Fruit fly (Drosophila melanogaster) whole organism, embryonic: ENCODE measurements around the gene Tep2.

Experiments
- Adf1 ChIP-seq: fragments of 200-800 bp; sonication (Bioruptor generic); IDR thresholded peaks from 2 replicates; pipeline ENCODE4 v1.3.6; 2022; ENCODE audit warnings: missing biosample characterization, missing genetic modification characterization
- C15 ChIP-seq: fragments of 200-800 bp; sonication (Bioruptor generic); IDR thresholded peaks from 3 replicates; pipeline ENCODE4 v1.3.6; 2022; ENCODE audit warnings: missing biosample characterization, missing genetic modification characterization
- CG10147 ChIP-seq: fragments of 200-800 bp; sonication (Bioruptor generic); optimal IDR thresholded peaks from 2 replicates; lab custom pipeline; 2019; ENCODE audit warnings: missing biosample characterization, mild to moderate bottlenecking, missing genetic modification characterization, moderate library complexity
- CG10543 ChIP-seq: fragments of 200-800 bp; sonication (Bioruptor generic); optimal IDR thresholded peaks from 3 replicates; lab custom pipeline; 2017; ENCODE audit warnings: missing biosample characterization, mild to moderate bottlenecking, missing genetic modification characterization, moderate library complexity
- CG11560 ChIP-seq: fragments of 200-800 bp; sonication (Bioruptor generic); IDR thresholded peaks from 3 replicates; pipeline ENCODE4 v1.3.6; 2022; ENCODE audit warnings: missing biosample characterization, missing genetic modification characterization
- CG12744 ChIP-seq: fragments of 200-800 bp; sonication (Bioruptor generic); optimal IDR thresholded peaks from 2 replicates; lab custom pipeline; 2016; ENCODE audit warnings: missing biosample characterization, missing genetic modification characterization
- CG12769 ChIP-seq: fragments of 200-800 bp; sonication (Bioruptor generic); optimal IDR thresholded peaks from 2 replicates; lab custom pipeline; 2019; ENCODE audit warnings: missing biosample characterization, mild to moderate bottlenecking, missing genetic modification characterization, moderate library complexity
- CG15479 ChIP-seq: fragments of 200-800 bp; sonication (Bioruptor generic); optimal IDR thresholded peaks from 3 replicates; lab custom pipeline; 2019; ENCODE audit warnings: missing biosample characterization, mild to moderate bottlenecking, missing genetic modification characterization, moderate library complexity
- CG18619 ChIP-seq: fragments of 200-800 bp; sonication (Bioruptor generic); optimal IDR thresholded peaks from 3 replicates; lab custom pipeline; 2017; ENCODE audit warnings: missing biosample characterization, mild to moderate bottlenecking, missing genetic modification characterization
- CG2129 ChIP-seq: fragments of 200-800 bp; sonication (Bioruptor generic); IDR thresholded peaks from 2 replicates; pipeline ENCODE4 v1.3.6; 2022; ENCODE audit warnings: missing biosample characterization, missing genetic modification characterization; ENCODE audit not compliant: partially characterized antibody
- CG31224 ChIP-seq: fragments of 200-800 bp; sonication (Bioruptor generic); IDR thresholded peaks from 2 replicates; pipeline ENCODE4 v1.3.6; 2022; ENCODE audit warnings: missing biosample characterization, missing genetic modification characterization
- CG5180 ChIP-seq: fragments of 200-800 bp; sonication (Bioruptor generic); optimal IDR thresholded peaks from 3 replicates; lab custom pipeline; 2017; ENCODE audit warnings: missing biosample characterization, missing genetic modification characterization, mild to moderate bottlenecking, moderate library complexity, missing genetic modification reagents
- CG6654 ChIP-seq: fragments of 200-800 bp; sonication (Bioruptor generic); optimal IDR thresholded peaks from 2 replicates; lab custom pipeline; 2017; ENCODE audit warnings: missing biosample characterization, mild to moderate bottlenecking, missing genetic modification characterization
- CG7372 ChIP-seq: fragments of 200-800 bp; sonication (Bioruptor generic); IDR thresholded peaks from 2 replicates; pipeline ENCODE4 v1.3.6; 2022; ENCODE audit warnings: missing biosample characterization, missing genetic modification characterization
- CG7987 ChIP-seq: fragments of 200-800 bp; sonication (Bioruptor generic); optimal IDR thresholded peaks from 2 replicates; lab custom pipeline; 2018; ENCODE audit warnings: missing biosample characterization, mild to moderate bottlenecking, missing genetic modification characterization, moderate library complexity
- CG9437 ChIP-seq: fragments of 200-800 bp; sonication (Bioruptor generic); optimal IDR thresholded peaks from 2 replicates; lab custom pipeline; 2018; ENCODE audit warnings: missing biosample characterization, mild to moderate bottlenecking, missing genetic modification characterization
- Deaf1 ChIP-seq: fragments of 200-800 bp; optimal IDR thresholded peaks from 3 replicates; lab custom pipeline; 2019; ENCODE audit warnings: missing biosample characterization, mild to moderate bottlenecking, missing genetic modification characterization, moderate library complexity
- Dek ChIP-seq: fragments of 200-800 bp; sonication (Bioruptor generic); optimal IDR thresholded peaks from 3 replicates; lab custom pipeline; 2019; ENCODE audit warnings: missing biosample characterization, mild to moderate bottlenecking, missing genetic modification characterization, moderate library complexity
- Ets65A ChIP-seq: fragments of 200-800 bp; sonication (Bioruptor generic); peaks from one replicate; lab custom pipeline; 2016; ENCODE audit warnings: missing biosample characterization, missing genetic modification characterization
- GATAe ChIP-seq: fragments of 200-800 bp; sonication (Bioruptor generic); conservative IDR thresholded peaks from 2 replicates; pipeline ENCODE4 v1.3.6; 2022; ENCODE audit warnings: missing biosample characterization, missing genetic modification characterization
- Hey ChIP-seq: fragments of 200-800 bp; sonication (Bioruptor generic); optimal IDR thresholded peaks from 3 replicates; lab custom pipeline; 2018; ENCODE audit warnings: missing biosample characterization, mild to moderate bottlenecking, missing genetic modification characterization
- Hmr ChIP-seq: fragments of 200-800 bp; sonication (Bioruptor generic); optimal IDR thresholded peaks from 3 replicates; lab custom pipeline; 2017; ENCODE audit warnings: mild to moderate bottlenecking, missing biosample characterization, missing genetic modification reagents, missing genetic modification characterization
- Hr39 ChIP-seq: fragments of >200 bp; optimal IDR thresholded peaks from 2 replicates; lab custom pipeline; 2017
- Med ChIP-seq: fragments of 200-800 bp; sonication (Bioruptor generic); peaks from one replicate; lab custom pipeline; 2016; ENCODE audit warnings: missing biosample characterization, missing genetic modification characterization, mild to moderate bottlenecking, inconsistent platforms, moderate library complexity
- Ptx1 ChIP-seq: fragments of 200-800 bp; sonication (Bioruptor generic); IDR thresholded peaks from 2 replicates; pipeline ENCODE4 v1.3.6; 2022; ENCODE audit warnings: missing biosample characterization, missing genetic modification characterization
- Rfx ChIP-seq: fragments of 200-800 bp; sonication (Bioruptor generic); IDR thresholded peaks from 2 replicates; pipeline ENCODE4 v1.3.6; 2022; ENCODE audit warnings: missing biosample characterization, missing genetic modification characterization
- Vsx1 ChIP-seq: fragments of 200-800 bp; sonication (Bioruptor generic); optimal IDR thresholded peaks from 2 replicates; lab custom pipeline; 2017; ENCODE audit warnings: missing biosample characterization, mild to moderate bottlenecking, missing genetic modification characterization, missing genetic modification reagents
- chinmo ChIP-seq: fragments of 200-800 bp; sonication (Bioruptor generic); IDR thresholded peaks from 4 replicates; pipeline ENCODE4 v1.3.6; 2022; ENCODE audit warnings: missing biosample characterization, missing genetic modification characterization; ENCODE audit not compliant: partially characterized antibody
- ci ChIP-seq: fragments of 200-800 bp; sonication (Bioruptor generic); IDR thresholded peaks from 3 replicates; pipeline ENCODE4 v1.3.6; 2022; ENCODE audit warnings: missing biosample characterization, missing genetic modification characterization
- cwo ChIP-seq: fragments of 200-800 bp; sonication (Bioruptor generic); optimal IDR thresholded peaks from 3 replicates; lab custom pipeline; 2017; ENCODE audit warnings: missing biosample characterization, missing genetic modification characterization, mild to moderate bottlenecking, moderate library complexity, missing genetic modification reagents
- eyg ChIP-seq: fragments of 200-800 bp; sonication (Bioruptor generic); optimal IDR thresholded peaks from 3 replicates; lab custom pipeline; 2016; ENCODE audit warnings: missing biosample characterization, missing genetic modification characterization
- fd64A ChIP-seq: fragments of 200-800 bp; sonication (Bioruptor generic); optimal IDR thresholded peaks from 3 replicates; lab custom pipeline; 2018; ENCODE audit warnings: missing biosample characterization, mild to moderate bottlenecking, missing genetic modification characterization
- gem ChIP-seq: fragments of 200-800 bp; sonication (Bioruptor generic); optimal IDR thresholded peaks from 2 replicates; lab custom pipeline; 2019; ENCODE audit warnings: missing biosample characterization, mild to moderate bottlenecking, missing genetic modification characterization, moderate library complexity
- h ChIP-seq: fragments of >200 bp; optimal IDR thresholded peaks from 2 replicates; lab custom pipeline; 2017
- ham ChIP-seq: fragments of 200-800 bp; sonication (Bioruptor generic); IDR thresholded peaks from 2 replicates; pipeline ENCODE4 v1.3.6; 2022; ENCODE audit warnings: missing biosample characterization, missing genetic modification characterization
- kni ChIP-seq: fragments of 200-800 bp; sonication (Bioruptor generic); optimal IDR thresholded peaks from 3 replicates; lab custom pipeline; 2017; ENCODE audit warnings: mild to moderate bottlenecking, missing biosample characterization, missing genetic modification reagents, missing genetic modification characterization
- mirr ChIP-seq: fragments of 200-800 bp; sonication (Bioruptor generic); optimal IDR thresholded peaks from 3 replicates; lab custom pipeline; 2018; ENCODE audit warnings: missing biosample characterization, mild to moderate bottlenecking, missing genetic modification characterization
- nau ChIP-seq: fragments of 200-800 bp; sonication (Bioruptor generic); optimal IDR thresholded peaks from 3 replicates; lab custom pipeline; 2017; ENCODE audit warnings: missing biosample characterization, mild to moderate bottlenecking, missing genetic modification characterization, missing genetic modification reagents
- nom ChIP-seq: fragments of 200-800 bp; sonication (Bioruptor generic); optimal IDR thresholded peaks from 2 replicates; lab custom pipeline; 2017; ENCODE audit warnings: missing biosample characterization, missing genetic modification characterization, mild to moderate bottlenecking, moderate library complexity, missing genetic modification reagents
- sd ChIP-seq: fragments of 200-800 bp; sonication (Bioruptor generic); optimal IDR thresholded peaks from 3 replicates; lab custom pipeline; 2018; ENCODE audit warnings: missing biosample characterization, mild to moderate bottlenecking, missing genetic modification characterization, moderate library complexity
- sr ChIP-seq: fragments of 200-800 bp; sonication (Bioruptor generic); IDR thresholded peaks from 3 replicates; pipeline ENCODE4 v1.3.6; 2022; ENCODE audit warnings: missing biosample characterization, missing genetic modification characterization
- stc ChIP-seq: fragments of 200-800 bp; sonication (Bioruptor generic); IDR thresholded peaks from 2 replicates; pipeline ENCODE4 v1.3.6; 2022; ENCODE audit warnings: missing biosample characterization, missing genetic modification characterization
- sug ChIP-seq: fragments of 200-800 bp; optimal IDR thresholded peaks from 2 replicates; lab custom pipeline; 2019; ENCODE audit warnings: missing biosample characterization, mild to moderate bottlenecking, missing genetic modification characterization, moderate library complexity
- tup ChIP-seq: fragments of 200-800 bp; sonication (Bioruptor generic); optimal IDR thresholded peaks from 2 replicates; lab custom pipeline; 2016; ENCODE audit warnings: missing biosample characterization, mild to moderate bottlenecking, missing genetic modification characterization, moderate library complexity
- unc-4 ChIP-seq: fragments of 200-800 bp; sonication (Bioruptor generic); IDR thresholded peaks from 2 replicates; pipeline ENCODE4 v1.3.6; 2022; ENCODE audit warnings: missing biosample characterization, missing genetic modification characterization; ENCODE audit not compliant: partially characterized antibody
- z ChIP-seq: fragments of 200-800 bp; sonication (Bioruptor generic); IDR thresholded peaks from 3 replicates; pipeline ENCODE4 v1.3.6; 2022; ENCODE audit warnings: missing biosample characterization, missing genetic modification characterization

Gene Tep2

dm6 chr2L:7678095-7678784, 23.2 kb downstream of the Tep2 start:
- no peak for TF ChIP-seq h
- TF ChIP-seq Vsx1 (GFP tag; lab: Kevin White, UChicago) = peak; percentile 8
- TF ChIP-seq CG6654 (GFP tag; lab: Kevin White, UChicago) = no peak
- TF ChIP-seq ci (GFP tag; lab: Robert Waterston, UW) = no peak
- TF ChIP-seq Hey = peak; percentile 32
- no peak for TF ChIP-seq stc (GFP tag; lab: Robert Waterston, UW)
- TF ChIP-seq fd64A (GFP tag; lab: Kevin White, UChicago) = no peak
- no peak for TF ChIP-seq CG12744 (GFP tag; lab: Kevin White, UChicago)
- no peak for TF ChIP-seq C15 (GFP tag; lab: Robert Waterston, UW)
- TF ChIP-seq CG9437 (GFP tag; lab: Kevin White, UChicago) = no peak
- TF ChIP-seq sug = peak; percentile 22
- TF ChIP-seq Hmr (GFP tag; lab: Kevin White, UChicago) = peak; percentile 50
- peak; percentile 18 for TF ChIP-seq mirr (GFP tag; lab: Kevin White, UChicago)
- TF ChIP-seq CG15479 (GFP tag; lab: Kevin White, UChicago) = peak; percentile 85
- TF ChIP-seq CG11560 (tag; lab: Robert Waterston, UW) = no peak
- TF ChIP-seq CG7987 = no peak
- TF ChIP-seq Ets65A (GFP tag; lab: Kevin White, UChicago) = peak; percentile 55
- no peak for TF ChIP-seq Hr39 (lab: Kevin White, UChicago)
- TF ChIP-seq CG10147 = peak; percentile 15
- 0 out of 4 replicates have a peak, but pooled peaks have one; percentile 68 for TF ChIP-seq chinmo (GFP tag; lab: Robert Waterston, UW)
- peak; percentile 33 for TF ChIP-seq CG10543
- peak; percentile 43 for TF ChIP-seq GATAe (GFP tag; lab: Robert Waterston, UW)
- TF ChIP-seq Adf1 (GFP tag; lab: Robert Waterston, UW) = no peak
- TF ChIP-seq Deaf1 (tag; lab: Kevin White, UChicago) = peak; percentile 16
- no peak for TF ChIP-seq ham (GFP tag; lab: Robert Waterston, UW)
- TF ChIP-seq tup = no peak

- TF ChIP-seq unc-4 (GFP tag; lab: Robert Waterston, UW) (no peak), kni (no peak), CG5180 (GFP tag; lab: Kevin White, UChicago) (no peak), CG2129 (no peak), chinmo (GFP tag; lab: Robert Waterston, UW) (peak; percentile 54; the same call in 1 of the 4 replicates), cwo (GFP tag; lab: Kevin White, UChicago) (peak; percentile 55), CG31224 (no peak), nom (no peak), CG18619 (GFP tag; lab: Kevin White, UChicago) (no peak)
Observed at dm6 chr2L:7676982-7677381, 24.4 kb downstream of the Tep2 start.

- TF ChIP-seq Rfx (GFP tag; lab: Robert Waterston, UW) (0 out of 2 replicates have a peak, but pooled peaks have one; percentile 14), unc-4 (GFP tag; lab: Robert Waterston, UW) (no peak), eyg (GFP tag; lab: Kevin White, UChicago) (no peak), z (GFP tag; lab: Robert Waterston, UW) (peak; percentile 91), chinmo (GFP tag; lab: Robert Waterston, UW) (peak; percentile 76; the same call in 3 of the 4 replicates), Ptx1 (no peak), sd (tag; lab: Kevin White, UChicago) (peak; percentile 52), nau (GFP tag; lab: Kevin White, UChicago) (peak; percentile 5), Med (peak; percentile 29), CG7372 (GFP tag; lab: Robert Waterston, UW) (0 out of 2 replicates have a peak, but pooled peaks have one; percentile 14), mirr (GFP tag; lab: Kevin White, UChicago) (peak; percentile 30), sr (GFP tag; lab: Robert Waterston, UW) (peak; percentile 57; the same call in 1 of the 3 replicates), CG12769 (tag; lab: Kevin White, UChicago) (peak; percentile 81), Dek (no peak), gem (tag; lab: Kevin White, UChicago) (no peak)
Observed at dm6 chr2L:7675754-7676178, 25.6 kb downstream of the Tep2 start.
